Fruit fly (Drosophila melanogaster) whole organism, embryonic: ENCODE measurements around the gene CG4462.
A peak's percentile ranks its signal among the peaks of the same experiment; 100 is the strongest.

Experiments used
- Antp ChIP-seq: fragments of 200-800 bp; sonication (Bioruptor generic); optimal IDR thresholded peaks from 3 replicates; lab custom pipeline; 2016; ENCODE audit warnings: missing biosample characterization, missing genetic modification characterization
- B-H2 ChIP-seq: fragments of 200-800 bp; sonication (Bioruptor generic); optimal IDR thresholded peaks from 2 replicates; lab custom pipeline; 2018; ENCODE audit warnings: missing biosample characterization, mild to moderate bottlenecking, missing genetic modification characterization
- CG11093 ChIP-seq: fragments of 200-800 bp; sonication (Bioruptor generic); IDR thresholded peaks from 3 replicates; pipeline ENCODE4 v1.3.6; 2022; ENCODE audit warnings: missing biosample characterization, missing genetic modification characterization
- CG12219 ChIP-seq: fragments of 200-800 bp; sonication (Bioruptor generic); optimal IDR thresholded peaks from 3 replicates; lab custom pipeline; 2018; ENCODE audit warnings: missing biosample characterization, mild to moderate bottlenecking, missing genetic modification characterization
- CG14014 ChIP-seq: fragments of 200-800 bp; sonication (Bioruptor generic); IDR thresholded peaks from 2 replicates; pipeline ENCODE4 v1.3.6; 2022; ENCODE audit warnings: missing biosample characterization, missing genetic modification characterization
- CG14441 ChIP-seq: fragments of 200-800 bp; sonication (Bioruptor generic); IDR thresholded peaks from 2 replicates; pipeline ENCODE4 v1.3.6; 2022; ENCODE audit warnings: missing biosample characterization, missing genetic modification characterization
- CG15696 ChIP-seq: fragments of 200-800 bp; sonication (Bioruptor generic); optimal IDR thresholded peaks from 2 replicates; lab custom pipeline; 2019; ENCODE audit warnings: missing biosample characterization, mild to moderate bottlenecking, missing genetic modification characterization, moderate library complexity
- CG17385 ChIP-seq: fragments of 200-800 bp; sonication (Bioruptor generic); optimal IDR thresholded peaks from 3 replicates; lab custom pipeline; 2018; ENCODE audit warnings: missing biosample characterization, mild to moderate bottlenecking, missing genetic modification characterization
- CG18599 ChIP-seq: fragments of 200-800 bp; sonication (Bioruptor generic); optimal IDR thresholded peaks from 3 replicates; lab custom pipeline; 2017; ENCODE audit warnings: missing biosample characterization, missing genetic modification characterization, mild to moderate bottlenecking, moderate library complexity, missing genetic modification reagents
- CG2875 ChIP-seq: fragments of 200-800 bp; sonication (Bioruptor generic); optimal IDR thresholded peaks from 2 replicates; lab custom pipeline; 2017; ENCODE audit warnings: missing biosample characterization, mild to moderate bottlenecking, missing genetic modification characterization, missing genetic modification reagents
- CG34376 ChIP-seq: fragments of 200-800 bp; sonication (Bioruptor generic); optimal IDR thresholded peaks from 2 replicates; lab custom pipeline; 2018; ENCODE audit warnings: missing biosample characterization, mild to moderate bottlenecking, missing genetic modification characterization
- CG3995 ChIP-seq: fragments of 200-800 bp; sonication (Bioruptor generic); optimal IDR thresholded peaks from 3 replicates; lab custom pipeline; 2016; ENCODE audit warnings: missing biosample characterization, missing genetic modification characterization
- CG42726 ChIP-seq: fragments of 200-800 bp; sonication (Bioruptor generic); IDR thresholded peaks from 2 replicates; pipeline ENCODE4 v1.3.6; 2022; ENCODE audit warnings: missing biosample characterization, missing genetic modification characterization; ENCODE audit not compliant: partially characterized antibody
- CG9215 ChIP-seq: fragments of 200-800 bp; sonication (Bioruptor generic); IDR thresholded peaks from 2 replicates; pipeline ENCODE4 v1.3.6; 2022; ENCODE audit warnings: missing biosample characterization, missing genetic modification characterization
- Chrac-16 ChIP-seq: fragments of 200-800 bp; sonication (Bioruptor generic); optimal IDR thresholded peaks from 3 replicates; lab custom pipeline; 2016; ENCODE audit warnings: missing biosample characterization, missing genetic modification characterization
- D ChIP-seq, 2 experiments: fragments of 200-800 bp in 1 of 2; fragments of >200 bp in 1 of 2; sonication (Bioruptor generic) in 1 of 2; optimal IDR thresholded peaks; 2 replicates in 1 of 2; 3 replicates in 1 of 2; lab custom pipeline; 2017; ENCODE audit warnings: mild to moderate bottlenecking in 1 of 2, missing biosample characterization in 1 of 2, missing genetic modification characterization in 1 of 2, missing genetic modification reagents in 1 of 2
- Dref ChIP-seq: fragments of 200-800 bp; sonication (Bioruptor generic); IDR thresholded peaks from 2 replicates; pipeline ENCODE4 v1.3.6; 2022; ENCODE audit warnings: missing biosample characterization, missing genetic modification characterization
- Fer2 ChIP-seq: fragments of 200-800 bp; sonication (Bioruptor generic); optimal IDR thresholded peaks from 2 replicates; lab custom pipeline; 2018; ENCODE audit warnings: missing biosample characterization, mild to moderate bottlenecking, missing genetic modification characterization, moderate library complexity
- HHEX ChIP-seq: fragments of 200-800 bp; sonication (Bioruptor generic); optimal IDR thresholded peaks from 3 replicates; lab custom pipeline; 2017; ENCODE audit warnings: missing biosample characterization, mild to moderate bottlenecking, missing genetic modification characterization, missing genetic modification reagents
- Hsf ChIP-seq: fragments of 200-800 bp; sonication (Bioruptor generic); optimal IDR thresholded peaks from 3 replicates; lab custom pipeline; 2016; ENCODE audit warnings: missing biosample characterization, missing genetic modification characterization
- Kr ChIP-seq: fragments of 200-800 bp; sonication (Bioruptor generic); optimal IDR thresholded peaks from 2 replicates; lab custom pipeline; 2017; ENCODE audit warnings: missing biosample characterization, mild to moderate bottlenecking, missing genetic modification characterization
- Meics ChIP-seq: fragments of 200-800 bp; sonication (Bioruptor generic); optimal IDR thresholded peaks from 2 replicates; lab custom pipeline; 2017; ENCODE audit warnings: missing biosample characterization, mild to moderate bottlenecking, missing genetic modification characterization
- Pdp1 ChIP-seq, 2 experiments: fragments of 200-800 bp; sonication (Bioruptor generic); optimal IDR thresholded peaks; 3 replicates each; lab custom pipeline; 2016; ENCODE audit warnings: missing biosample characterization in 2 of 2, missing genetic modification characterization in 2 of 2, mild to moderate bottlenecking in 1 of 2, moderate library complexity in 1 of 2
- Poxn ChIP-seq: fragments of 200-800 bp; sonication (Bioruptor generic); IDR thresholded peaks from 2 replicates; pipeline ENCODE4 v1.3.6; 2022; ENCODE audit warnings: missing biosample characterization, missing genetic modification characterization
- Rfx ChIP-seq: fragments of 200-800 bp; sonication (Bioruptor generic); IDR thresholded peaks from 2 replicates; pipeline ENCODE4 v1.3.6; 2022; ENCODE audit warnings: missing biosample characterization, missing genetic modification characterization
- Spps ChIP-seq: fragments of 200-800 bp; sonication (Bioruptor generic); optimal IDR thresholded peaks from 2 replicates; lab custom pipeline; 2018; ENCODE audit warnings: missing biosample characterization, mild to moderate bottlenecking, missing genetic modification characterization
- Ssrp ChIP-seq: fragments of 200-800 bp; sonication (Bioruptor generic); optimal IDR thresholded peaks from 2 replicates; lab custom pipeline; 2018; ENCODE audit warnings: missing biosample characterization, mild to moderate bottlenecking, missing genetic modification characterization, moderate library complexity
- cad ChIP-seq: fragments of >200 bp; optimal IDR thresholded peaks from 2 replicates; lab custom pipeline; 2017; ENCODE audit warnings: missing biosample characterization, missing genetic modification characterization
- croc ChIP-seq: fragments of 200-800 bp; sonication (Bioruptor generic); conservative IDR thresholded peaks from 3 replicates; pipeline ENCODE4 v1.3.6; 2022; ENCODE audit warnings: missing biosample characterization, missing genetic modification characterization
- ewg ChIP-seq: fragments of 200-800 bp; sonication (Bioruptor generic); optimal IDR thresholded peaks from 3 replicates; lab custom pipeline; 2017; ENCODE audit warnings: mild to moderate bottlenecking, missing biosample characterization, missing genetic modification reagents, missing genetic modification characterization
- eyg ChIP-seq: fragments of 200-800 bp; sonication (Bioruptor generic); optimal IDR thresholded peaks from 3 replicates; lab custom pipeline; 2016; ENCODE audit warnings: missing biosample characterization, missing genetic modification characterization
- hth ChIP-seq: fragments of >200 bp; optimal IDR thresholded peaks from 2 replicates; lab custom pipeline; 2017; ENCODE audit warnings: inconsistent platforms
- ken ChIP-seq: fragments of 200-800 bp; sonication (Bioruptor generic); IDR thresholded peaks from 3 replicates; pipeline ENCODE4 v1.3.6; 2022; ENCODE audit warnings: missing biosample characterization, missing genetic modification characterization
- kni ChIP-seq: fragments of 200-800 bp; sonication (Bioruptor generic); optimal IDR thresholded peaks from 3 replicates; lab custom pipeline; 2017; ENCODE audit warnings: mild to moderate bottlenecking, missing biosample characterization, missing genetic modification reagents, missing genetic modification characterization
- nerfin-1 ChIP-seq: fragments of 200-800 bp; sonication (Bioruptor generic); optimal IDR thresholded peaks from 3 replicates; lab custom pipeline; 2019; ENCODE audit warnings: missing biosample characterization, mild to moderate bottlenecking, missing genetic modification characterization, moderate library complexity
- org-1 ChIP-seq: fragments of 200-800 bp; sonication (Bioruptor generic); optimal IDR thresholded peaks from 2 replicates; lab custom pipeline; 2017; ENCODE audit warnings: missing biosample characterization, missing genetic modification characterization
- pros ChIP-seq: fragments of 200-800 bp; sonication (Bioruptor generic); optimal IDR thresholded peaks from 3 replicates; lab custom pipeline; 2019; ENCODE audit warnings: missing biosample characterization, mild to moderate bottlenecking, missing genetic modification characterization, moderate library complexity
- rib ChIP-seq: fragments of 200-800 bp; sonication (Bioruptor generic); IDR thresholded peaks from 2 replicates; pipeline ENCODE4 v1.3.6; 2022; ENCODE audit warnings: missing biosample characterization, missing genetic modification characterization
- schlank ChIP-seq: fragments of 200-800 bp; sonication (Bioruptor generic); optimal IDR thresholded peaks from 2 replicates; lab custom pipeline; 2018; ENCODE audit warnings: missing biosample characterization, mild to moderate bottlenecking, missing genetic modification characterization
- sens ChIP-seq: fragments of 200-800 bp; sonication (Bioruptor generic); peaks from one replicate; lab custom pipeline; 2016; ENCODE audit warnings: missing biosample characterization, missing genetic modification characterization
- sna ChIP-seq: fragments of 200-800 bp; sonication (Bioruptor generic); IDR thresholded peaks from 2 replicates; pipeline ENCODE4 v1.3.6; 2022; ENCODE audit warnings: missing biosample characterization, missing genetic modification characterization; ENCODE audit not compliant: partially characterized antibody
- sr ChIP-seq: fragments of 200-800 bp; sonication (Bioruptor generic); IDR thresholded peaks from 3 replicates; pipeline ENCODE4 v1.3.6; 2022; ENCODE audit warnings: missing biosample characterization, missing genetic modification characterization
- tll ChIP-seq, 2 experiments: fragments of 200-800 bp in 1 of 2; fragments of >200 bp in 1 of 2; sonication (Bioruptor generic) in 1 of 2; optimal IDR thresholded peaks; 2 replicates each; lab custom pipeline; 2017 to 2019; ENCODE audit warnings: missing biosample characterization in 2 of 2, missing genetic modification characterization in 2 of 2, mild to moderate bottlenecking in 1 of 2, moderate library complexity in 1 of 2
- twi ChIP-seq: fragments of 200-800 bp; optimal IDR thresholded peaks from 2 replicates; lab custom pipeline; 2019; ENCODE audit warnings: missing biosample characterization, mild to moderate bottlenecking, missing genetic modification characterization, moderate library complexity
- zen ChIP-seq: fragments of 200-800 bp; sonication (Bioruptor generic); optimal IDR thresholded peaks from 3 replicates; lab custom pipeline; 2018; ENCODE audit warnings: missing biosample characterization, mild to moderate bottlenecking, missing genetic modification characterization, moderate library complexity
- zfh1 ChIP-seq: fragments of 200-800 bp; sonication (Bioruptor generic); IDR thresholded peaks from 3 replicates; pipeline ENCODE4 v1.3.6; 2022; ENCODE audit warnings: missing biosample characterization, missing genetic modification characterization

CG4462 gene

dm6 chr3R:19930913-19931706, 5.9 kb upstream of the CG4462 start:
- peak; percentile 40 for TF ChIP-seq twi (tag; lab: Kevin White, UChicago)
- TF ChIP-seq D (optimal IDR thresholded peaks at IDR 0.05; lab: Kevin White, UChicago) = peak; percentile 78
- peak; percentile 8 for TF ChIP-seq D (GFP tag; optimal IDR thresholded peaks at IDR 0.05; lab: Kevin White, UChicago)
- TF ChIP-seq kni (GFP tag; lab: Kevin White, UChicago) = peak; percentile 44
- TF ChIP-seq CG11093 (GFP tag; lab: Robert Waterston, UW) = 0 out of 3 replicates have a peak, but pooled peaks have one; percentile 29
- TF ChIP-seq zen (tag; lab: Kevin White, UChicago) = peak; percentile 86
- TF ChIP-seq cad (GFP tag; lab: Kevin White, UChicago) = peak; percentile 59
- peak; percentile 92 for TF ChIP-seq nerfin-1 (tag; lab: Kevin White, UChicago)
- TF ChIP-seq CG17385 (GFP tag; lab: Kevin White, UChicago) = no peak
- TF ChIP-seq pros (GFP tag; lab: Kevin White, UChicago) = peak; percentile 98
- TF ChIP-seq Hsf (GFP tag; lab: Kevin White, UChicago) = no peak
- peak in 1 of 2 experiments; percentile 95 for TF ChIP-seq tll (GFP tag; optimal IDR thresholded peaks at IDR 0.05; lab: Kevin White, UChicago)
- TF ChIP-seq ewg (GFP tag; lab: Kevin White, UChicago) = peak; percentile 35
- TF ChIP-seq Kr (GFP tag; lab: Kevin White, UChicago) = peak; percentile 50
- TF ChIP-seq Chrac-16 (GFP tag; lab: Kevin White, UChicago) = no peak
- no peak for TF ChIP-seq Spps (tag; lab: Kevin White, UChicago)
- TF ChIP-seq, all 482 proteins: peak for 11

- TF ChIP-seq CG15696 (tag; lab: Kevin White, UChicago) (no peak), CG9215 (GFP tag; lab: Robert Waterston, UW) (no peak), Pdp1 (GFP tag; optimal IDR thresholded peaks at IDR 0.05; lab: Kevin White, UChicago) (no peak), zfh1 (GFP tag; lab: Robert Waterston, UW) (no peak), croc (GFP tag; lab: Robert Waterston, UW) (no peak), CG14441 (GFP tag; lab: Robert Waterston, UW) (no peak), CG2875 (GFP tag; lab: Kevin White, UChicago) (no peak), sna (GFP tag; lab: Robert Waterston, UW) (no peak), Ssrp (tag; lab: Kevin White, UChicago) (no peak), CG42726 (no peak), sens (GFP tag; lab: Kevin White, UChicago) (no peak), CG12219 (GFP tag; lab: Kevin White, UChicago) (no peak), sr (GFP tag; lab: Robert Waterston, UW) (no peak), Dref (GFP tag; lab: Robert Waterston, UW) (no peak), ken (GFP tag; lab: Robert Waterston, UW) (no peak), rib (no peak), Antp (GFP tag; lab: Kevin White, UChicago) (no peak), hth (lab: Kevin White, UChicago) (no peak)
Measured at dm6 chr3R:19928544-19928943, 3.4 kb upstream of the CG4462 start, which contains the start of gene CG4459. TSS of gene CG4459 (minus strand) at chr3R:19928644.

dm6 chr3R:19924331-19924730, 840 bp downstream of the CG4462 start:
- TF ChIP-seq schlank (tag; lab: Kevin White, UChicago) = peak; percentile 24
- peak; percentile 13 for TF ChIP-seq eyg (GFP tag; lab: Kevin White, UChicago)
- peak; percentile 50 for TF ChIP-seq CG18599 (GFP tag; lab: Kevin White, UChicago)
- no peak for TF ChIP-seq CG34376
- TF ChIP-seq CG3995 (GFP tag; lab: Kevin White, UChicago) = peak; percentile 2
- TF ChIP-seq sens (GFP tag; lab: Kevin White, UChicago) = peak; percentile 56
- TF ChIP-seq CG14014 = peak; percentile 43; the same call in 1 of the 2 replicates
- TF ChIP-seq B-H2 (GFP tag; lab: Kevin White, UChicago) = peak; percentile 11
- TF ChIP-seq Poxn (GFP tag; lab: Robert Waterston, UW) = no peak
- peak; percentile 33 for TF ChIP-seq HHEX
- peak; percentile 49 for TF ChIP-seq Meics
- peak; percentile 37; the same call in 1 of the 2 replicates for TF ChIP-seq Rfx (GFP tag; lab: Robert Waterston, UW)
- TF ChIP-seq org-1 = peak; percentile 2
- TF ChIP-seq Fer2 (tag; lab: Kevin White, UChicago) = peak; percentile 1
